Fruit fly (Drosophila melanogaster) whole organism, pupa: ENCODE results near the gene CG13059.

Source experiments
- CG13204 ChIP-seq: fragments of 200-800 bp; sonication (Bioruptor generic); optimal IDR thresholded peaks from 2 replicates; lab custom pipeline; 2018; ENCODE audit warnings: missing biosample characterization, mild to moderate bottlenecking, missing genetic modification characterization, moderate library complexity
- CG14655 ChIP-seq: fragments of 200-800 bp; sonication (Bioruptor generic); optimal IDR thresholded peaks from 3 replicates; lab custom pipeline; 2017; ENCODE audit warnings: mild to moderate bottlenecking, missing biosample characterization, missing genetic modification reagents, missing genetic modification characterization
- Pif1B ChIP-seq: fragments of 200-800 bp; sonication (Bioruptor generic); optimal IDR thresholded peaks from 3 replicates; lab custom pipeline; 2016; ENCODE audit warnings: missing biosample characterization, missing genetic modification characterization

dm6 chr3L:16339873-16340272, 16.4 kb downstream of the CG13059 start:
- TF ChIP-seq CG14655 (GFP tag; lab: Kevin White, UChicago) (no peak), Pif1B (GFP tag; lab: Kevin White, UChicago) (no peak), CG13204 (GFP tag; lab: Kevin White, UChicago) (no peak)
